Worm (Caenorhabditis elegans): ENCODE measurements around the gene hsp-1.

ce11 chrIV:17230958-17231357, 47.8 kb upstream of the hsp-1 start, which contains the start of gene npr-32:
- TF ChIP-seq K12H6.12 (tag; optimal IDR thresholded peaks at IDR 0.05) = no peak
- no peak for TF ChIP-seq ccch-3 (GFP tag; optimal IDR thresholded peaks at IDR 0.05)
- TF ChIP-seq hlh-12 (tag; optimal IDR thresholded peaks at IDR 0.05) = no peak

Measured in whole organism, young adult.